Fruit fly (Drosophila melanogaster): ENCODE results near the gene Rlb1.

- no peak for TF ChIP-seq CrebA (GFP tag; optimal IDR thresholded peaks at IDR 0.05; ENCODE audit: borderline replicate concordance)
- TF ChIP-seq dmrt93B (GFP tag; optimal IDR thresholded peaks at IDR 0.05), result no peak
- no peak for TF ChIP-seq tai (GFP tag; optimal IDR thresholded peaks at IDR 0.05)
Measured at dm6 chr3R:9532437-9533180, 19.5 kb downstream of the Rlb1 start, which contains the start of gene by.

Data from whole organism, wandering third instar larva.